Fruit fly (Drosophila melanogaster) Kc167 (cell line): ENCODE results near the gene Spp.

Experiments
- Myc ChIP-seq: fragments of >200 bp; optimal IDR thresholded peaks from 2 replicates; lab custom pipeline; 2017; ENCODE audit warnings: missing external identifiers
- Sin3A ChIP-seq: fragments of >200 bp; optimal IDR thresholded peaks from 2 replicates; lab custom pipeline; 2018; ENCODE audit warnings: missing external identifiers
- h ChIP-seq: fragments of >200 bp; optimal IDR thresholded peaks from 3 replicates; lab custom pipeline; 2018; ENCODE audit warnings: missing external identifiers
- insv ChIP-seq: fragments of >200 bp; optimal IDR thresholded peaks from 3 replicates; lab custom pipeline; 2018; ENCODE audit warnings: missing external identifiers
- psq ChIP-seq: fragments of >200 bp; optimal IDR thresholded peaks from 2 replicates; lab custom pipeline; 2017; ENCODE audit warnings: missing external identifiers
- ttk ChIP-seq: sonication (Bioruptor generic); optimal IDR thresholded peaks from 2 replicates; lab custom pipeline; 2017; ENCODE audit warnings: missing external identifiers

dm6 chr2L:505009-505408 is 39.4 kb downstream of the Spp start:
- TF ChIP-seq ttk (lab: Kevin White, UChicago) (no peak), Sin3A (lab: Kevin White, UChicago) (no peak), psq (lab: Kevin White, UChicago) (no peak), h (no peak), insv (lab: Kevin White, UChicago) (no peak), Myc (lab: Kevin White, UChicago) (no peak)
